Fruit fly (Drosophila melanogaster) whole organism, embryonic: Measurements from ENCODE around the gene CG15543.

ENCODE experiments used
- CG10959 ChIP-seq: fragments of 200-800 bp; sonication (Bioruptor generic); IDR thresholded peaks from 2 replicates; pipeline ENCODE4 v1.3.6; 2022; ENCODE audit warnings: missing biosample characterization, missing genetic modification characterization
- CG32772 ChIP-seq: fragments of 200-800 bp; sonication (Bioruptor generic); IDR thresholded peaks from 2 replicates; pipeline ENCODE4 v1.3.6; 2022; ENCODE audit warnings: missing biosample characterization, missing genetic modification characterization
- D ChIP-seq, 2 experiments: fragments of 200-800 bp in 1 of 2; fragments of >200 bp in 1 of 2; sonication (Bioruptor generic) in 1 of 2; optimal IDR thresholded peaks; 2 replicates in 1 of 2; 3 replicates in 1 of 2; lab custom pipeline; 2017; ENCODE audit warnings: mild to moderate bottlenecking in 1 of 2, missing biosample characterization in 1 of 2, missing genetic modification characterization in 1 of 2, missing genetic modification reagents in 1 of 2
- HLHmδ ChIP-seq: fragments of 200-800 bp; sonication (Bioruptor generic); optimal IDR thresholded peaks from 2 replicates; lab custom pipeline; 2018; ENCODE audit warnings: missing biosample characterization, mild to moderate bottlenecking, missing genetic modification characterization, moderate library complexity
- MTF-1 ChIP-seq: fragments of 200-800 bp; sonication (Bioruptor generic); optimal IDR thresholded peaks from 2 replicates; lab custom pipeline; 2018; ENCODE audit warnings: missing biosample characterization, mild to moderate bottlenecking, missing genetic modification characterization, borderline replicate concordance
- Oaz ChIP-seq: fragments of 200-800 bp; sonication (Bioruptor generic); IDR thresholded peaks from 2 replicates; pipeline ENCODE4 v1.3.6; 2022; ENCODE audit warnings: missing biosample characterization, missing genetic modification characterization
- h ChIP-seq: fragments of >200 bp; optimal IDR thresholded peaks from 2 replicates; lab custom pipeline; 2017
- lmd ChIP-seq: fragments of 200-800 bp; sonication (Bioruptor generic); IDR thresholded peaks from 2 replicates; pipeline ENCODE4 v1.3.6; 2022; ENCODE audit warnings: missing biosample characterization, missing genetic modification characterization
- scrt ChIP-seq: fragments of 200-800 bp; sonication (Bioruptor generic); optimal IDR thresholded peaks from 2 replicates; lab custom pipeline; 2018; ENCODE audit warnings: missing biosample characterization, mild to moderate bottlenecking, missing genetic modification characterization, moderate library complexity

dm6 chr3R:30761140-30761539 is 18.5 kb downstream of the CG15543 start:
- TF ChIP-seq scrt (no peak), lmd (GFP tag; lab: Robert Waterston, UW) (peak; percentile 37; the same call in 1 of the 2 replicates), D (optimal IDR thresholded peaks at IDR 0.05; lab: Kevin White, UChicago) (no peak), D (GFP tag; optimal IDR thresholded peaks at IDR 0.05; lab: Kevin White, UChicago) (peak; percentile 55), CG32772 (GFP tag; lab: Robert Waterston, UW) (peak; percentile 52), HLHmδ (GFP tag; lab: Kevin White, UChicago) (no peak), CG10959 (GFP tag; lab: Robert Waterston, UW) (0 out of 2 replicates have a peak, but pooled peaks have one; percentile 30), h (lab: Kevin White, UChicago) (no peak), Oaz (GFP tag; lab: Robert Waterston, UW) (no peak), MTF-1 (GFP tag; lab: Kevin White, UChicago) (peak; percentile 24)
